Fruit fly (Drosophila melanogaster) whole organism, embryonic: ENCODE results near the gene Tmc.

ENCODE experiments used
- Aef1 ChIP-seq: fragments of 200-800 bp; sonication (Bioruptor generic); IDR thresholded peaks from 3 replicates; pipeline ENCODE4 v1.3.6; 2022; ENCODE audit warnings: missing biosample characterization, missing genetic modification characterization
- Atf-2 ChIP-seq: fragments of 200-800 bp; sonication (Bioruptor generic); optimal IDR thresholded peaks from 2 replicates; lab custom pipeline; 2016; ENCODE audit warnings: missing biosample characterization, missing genetic modification characterization
- Atf6 ChIP-seq: fragments of 200-800 bp; sonication (Bioruptor generic); IDR thresholded peaks from 2 replicates; pipeline ENCODE4 v1.3.6; 2022; ENCODE audit warnings: missing biosample characterization, missing genetic modification characterization
- BtbVII ChIP-seq: fragments of 200-800 bp; sonication (Bioruptor generic); optimal IDR thresholded peaks from 3 replicates; lab custom pipeline; 2017; ENCODE audit warnings: missing biosample characterization, mild to moderate bottlenecking, missing genetic modification characterization
- CG1024 ChIP-seq: fragments of 200-800 bp; sonication (Bioruptor generic); IDR thresholded peaks from 2 replicates; pipeline ENCODE4 v1.3.6; 2022; ENCODE audit warnings: missing biosample characterization, missing genetic modification characterization
- CG10543 ChIP-seq: fragments of 200-800 bp; sonication (Bioruptor generic); optimal IDR thresholded peaks from 3 replicates; lab custom pipeline; 2017; ENCODE audit warnings: missing biosample characterization, mild to moderate bottlenecking, missing genetic modification characterization, moderate library complexity
- CG12071 ChIP-seq: fragments of 200-800 bp; sonication (Bioruptor generic); optimal IDR thresholded peaks from 3 replicates; lab custom pipeline; 2018; ENCODE audit warnings: missing biosample characterization, mild to moderate bottlenecking, missing genetic modification characterization
- CG12769 ChIP-seq: fragments of 200-800 bp; sonication (Bioruptor generic); optimal IDR thresholded peaks from 2 replicates; lab custom pipeline; 2019; ENCODE audit warnings: missing biosample characterization, mild to moderate bottlenecking, missing genetic modification characterization, moderate library complexity
- CG12942 ChIP-seq: fragments of 200-800 bp; sonication (Bioruptor generic); optimal IDR thresholded peaks from 3 replicates; lab custom pipeline; 2016; ENCODE audit warnings: missing biosample characterization, missing genetic modification characterization
- CG13287 ChIP-seq: fragments of 200-800 bp; sonication (Bioruptor generic); IDR thresholded peaks from 2 replicates; pipeline ENCODE4 v1.3.6; 2022; ENCODE audit warnings: missing biosample characterization, missing genetic modification characterization; ENCODE audit not compliant: partially characterized antibody
- CG14441 ChIP-seq: fragments of 200-800 bp; sonication (Bioruptor generic); IDR thresholded peaks from 2 replicates; pipeline ENCODE4 v1.3.6; 2022; ENCODE audit warnings: missing biosample characterization, missing genetic modification characterization
- CG15073 ChIP-seq: fragments of 200-800 bp; sonication (Bioruptor generic); optimal IDR thresholded peaks from 2 replicates; lab custom pipeline; 2016; ENCODE audit warnings: missing biosample characterization, missing genetic modification characterization
- CG16779 ChIP-seq: fragments of 200-800 bp; sonication (Bioruptor generic); IDR thresholded peaks from 2 replicates; pipeline ENCODE4 v1.3.6; 2022; ENCODE audit warnings: missing biosample characterization, missing genetic modification characterization
- CG2712 ChIP-seq: fragments of 200-800 bp; optimal IDR thresholded peaks from 3 replicates; lab custom pipeline; 2019; ENCODE audit warnings: missing biosample characterization, mild to moderate bottlenecking, missing genetic modification characterization, moderate library complexity
- CG3726 ChIP-seq: fragments of 200-800 bp; sonication (Bioruptor generic); IDR thresholded peaks from 3 replicates; pipeline ENCODE4, ENCODE4 v1.3.6; 2022; ENCODE audit warnings: missing biosample characterization, missing genetic modification characterization
- CG7372 ChIP-seq: fragments of 200-800 bp; sonication (Bioruptor generic); IDR thresholded peaks from 2 replicates; pipeline ENCODE4 v1.3.6; 2022; ENCODE audit warnings: missing biosample characterization, missing genetic modification characterization
- CTCF ChIP-seq: fragments of 200-800 bp; sonication (Bioruptor generic); optimal IDR thresholded peaks from 2 replicates; lab custom pipeline; 2017; ENCODE audit warnings: missing biosample characterization, mild to moderate bottlenecking, missing genetic modification characterization, moderate library complexity
- Dbx ChIP-seq: fragments of 200-800 bp; sonication (Bioruptor generic); IDR thresholded peaks from 3 replicates; pipeline ENCODE4 v1.3.6; 2022; ENCODE audit warnings: missing biosample characterization, missing genetic modification characterization
- Elba2 ChIP-seq: fragments of 200-800 bp; sonication (Bioruptor generic); optimal IDR thresholded peaks from 3 replicates; lab custom pipeline; 2016; ENCODE audit warnings: missing biosample characterization, missing genetic modification characterization
- H15 ChIP-seq: fragments of 200-800 bp; sonication (Bioruptor generic); IDR thresholded peaks from 3 replicates; pipeline ENCODE4 v1.3.6; 2022; ENCODE audit warnings: missing biosample characterization, missing genetic modification characterization
- HLH4C ChIP-seq: fragments of 200-800 bp; sonication (Bioruptor generic); IDR thresholded peaks from 3 replicates; pipeline ENCODE4 v1.3.6; 2022; ENCODE audit warnings: missing biosample characterization, missing genetic modification characterization; ENCODE audit not compliant: partially characterized antibody
- Hr78 ChIP-seq, 2 experiments: fragments of 200-800 bp in 1 of 2; fragments of >200 bp in 1 of 2; sonication (Bioruptor generic) in 1 of 2; optimal IDR thresholded peaks; 2 replicates each; lab custom pipeline; 2017 to 2019; ENCODE audit warnings: missing biosample characterization in 2 of 2, missing genetic modification characterization in 2 of 2, mild to moderate bottlenecking in 1 of 2, moderate library complexity in 1 of 2
- Neu2 ChIP-seq: fragments of 200-800 bp; sonication (Bioruptor generic); optimal IDR thresholded peaks from 3 replicates; lab custom pipeline; 2016; ENCODE audit warnings: missing biosample characterization, missing genetic modification characterization, borderline replicate concordance
- Sox102F ChIP-seq: fragments of 200-800 bp; sonication (Bioruptor generic); optimal IDR thresholded peaks from 2 replicates; lab custom pipeline; 2018; ENCODE audit warnings: missing biosample characterization, mild to moderate bottlenecking, missing genetic modification characterization, moderate library complexity
- Ssrp ChIP-seq: fragments of 200-800 bp; sonication (Bioruptor generic); optimal IDR thresholded peaks from 2 replicates; lab custom pipeline; 2018; ENCODE audit warnings: missing biosample characterization, mild to moderate bottlenecking, missing genetic modification characterization, moderate library complexity
- TFAM ChIP-seq: fragments of 200-800 bp; sonication (Bioruptor generic); optimal IDR thresholded peaks from 2 replicates; lab custom pipeline; 2017; ENCODE audit warnings: missing biosample characterization, missing genetic modification characterization, inconsistent platforms
- Taf1 ChIP-seq: fragments of 200-800 bp; sonication (Bioruptor generic); IDR thresholded peaks from 2 replicates; pipeline ENCODE4 v1.3.6; 2022; ENCODE audit warnings: missing biosample characterization, missing genetic modification characterization
- abd-A ChIP-seq: fragments of 200-800 bp; sonication (Bioruptor generic); optimal IDR thresholded peaks from 3 replicates; lab custom pipeline; 2019; ENCODE audit warnings: missing biosample characterization, mild to moderate bottlenecking, missing genetic modification characterization, moderate library complexity
- ase ChIP-seq: fragments of 200-800 bp; sonication (Bioruptor generic); IDR thresholded peaks from 3 replicates; pipeline ENCODE4 v1.3.6; 2022; ENCODE audit warnings: missing biosample characterization, missing genetic modification characterization
- bbx ChIP-seq: fragments of 200-800 bp; sonication (Bioruptor generic); IDR thresholded peaks from 2 replicates; pipeline ENCODE4 v1.3.6; 2022; ENCODE audit warnings: missing biosample characterization, missing genetic modification characterization; ENCODE audit not compliant: partially characterized antibody
- cg ChIP-seq: fragments of 200-800 bp; sonication (Bioruptor generic); optimal IDR thresholded peaks from 3 replicates; lab custom pipeline; 2019; ENCODE audit warnings: missing biosample characterization, mild to moderate bottlenecking, missing genetic modification characterization, moderate library complexity
- chm ChIP-seq: fragments of 200-800 bp; sonication (Bioruptor generic); IDR thresholded peaks from 2 replicates; pipeline ENCODE4 v1.3.6; 2022; ENCODE audit warnings: missing biosample characterization, missing genetic modification characterization
- crp ChIP-seq, 2 experiments: fragments of 200-800 bp; sonication (Bioruptor generic); optimal IDR thresholded peaks; 2 replicates in 1 of 2; 3 replicates in 1 of 2; lab custom pipeline; 2017; ENCODE audit warnings: missing biosample characterization in 2 of 2, missing genetic modification characterization in 2 of 2, mild to moderate bottlenecking in 1 of 2, moderate library complexity in 1 of 2
- dan ChIP-seq: fragments of 200-800 bp; sonication (Bioruptor generic); IDR thresholded peaks from 2 replicates; pipeline ENCODE4 v1.3.6; 2022; ENCODE audit warnings: missing biosample characterization, missing genetic modification characterization
- disco-r ChIP-seq: fragments of 200-800 bp; sonication (Bioruptor generic); optimal IDR thresholded peaks from 2 replicates; lab custom pipeline; 2016; ENCODE audit warnings: missing biosample characterization, missing genetic modification characterization
- gro ChIP-seq: fragments of 200-800 bp; sonication (Bioruptor generic); optimal IDR thresholded peaks from 2 replicates; lab custom pipeline; 2016; ENCODE audit warnings: missing biosample characterization, missing genetic modification characterization
- kah ChIP-seq: fragments of 200-800 bp; sonication (Bioruptor generic); optimal IDR thresholded peaks from 2 replicates; lab custom pipeline; 2018; ENCODE audit warnings: missing biosample characterization, mild to moderate bottlenecking, missing genetic modification characterization
- kni ChIP-seq: fragments of 200-800 bp; sonication (Bioruptor generic); optimal IDR thresholded peaks from 3 replicates; lab custom pipeline; 2017; ENCODE audit warnings: mild to moderate bottlenecking, missing biosample characterization, missing genetic modification reagents, missing genetic modification characterization
- luna ChIP-seq: fragments of 200-800 bp; sonication (Bioruptor generic); optimal IDR thresholded peaks from 2 replicates; lab custom pipeline; 2016; ENCODE audit warnings: missing biosample characterization, missing genetic modification characterization
- mld ChIP-seq: fragments of 200-800 bp; sonication (Bioruptor generic); IDR thresholded peaks from 3 replicates; pipeline ENCODE4 v1.3.6; 2022; ENCODE audit warnings: missing biosample characterization, missing genetic modification characterization; ENCODE audit not compliant: partially characterized antibody
- org-1 ChIP-seq: fragments of 200-800 bp; sonication (Bioruptor generic); optimal IDR thresholded peaks from 2 replicates; lab custom pipeline; 2017; ENCODE audit warnings: missing biosample characterization, missing genetic modification characterization
- rib ChIP-seq: fragments of 200-800 bp; sonication (Bioruptor generic); IDR thresholded peaks from 2 replicates; pipeline ENCODE4 v1.3.6; 2022; ENCODE audit warnings: missing biosample characterization, missing genetic modification characterization
- run ChIP-seq: fragments of 200-800 bp; sonication (Bioruptor generic); optimal IDR thresholded peaks from 3 replicates; lab custom pipeline; 2018; ENCODE audit warnings: missing biosample characterization, mild to moderate bottlenecking, missing genetic modification characterization
- shn ChIP-seq: fragments of 200-800 bp; sonication (Bioruptor generic); optimal IDR thresholded peaks from 3 replicates; lab custom pipeline; 2016; ENCODE audit warnings: missing biosample characterization, missing genetic modification characterization
- stwl ChIP-seq: fragments of 200-800 bp; sonication (Bioruptor generic); optimal IDR thresholded peaks from 3 replicates; lab custom pipeline; 2018; ENCODE audit warnings: missing biosample characterization, mild to moderate bottlenecking, missing genetic modification characterization, moderate library complexity
- tin ChIP-seq: fragments of 200-800 bp; sonication (Bioruptor generic); optimal IDR thresholded peaks from 3 replicates; lab custom pipeline; 2016; ENCODE audit warnings: missing biosample characterization, missing genetic modification characterization
- vfl ChIP-seq: fragments of 200-800 bp; sonication (Bioruptor generic); optimal IDR thresholded peaks from 2 replicates; lab custom pipeline; 2016; ENCODE audit warnings: missing biosample characterization, missing genetic modification characterization
- wek ChIP-seq: fragments of 200-800 bp; sonication (Bioruptor generic); optimal IDR thresholded peaks from 3 replicates; lab custom pipeline; 2018; ENCODE audit warnings: missing biosample characterization, mild to moderate bottlenecking, missing genetic modification characterization, moderate library complexity

Tmc gene

dm6 chr3L:9614589-9615442 is 17.3 kb downstream of the Tmc start, which contains the start of gene LanB2 (continued):
- TF ChIP-seq mld (GFP tag; lab: Robert Waterston, UW) (peak; percentile 57; the same call in 1 of the 3 replicates), cg (GFP tag; lab: Kevin White, UChicago) (peak; percentile 88), crp (GFP tag; optimal IDR thresholded peaks at IDR 0.05; lab: Kevin White, UChicago) (no peak), CG7372 (no peak), Sox102F (GFP tag; lab: Kevin White, UChicago) (no peak), rib (GFP tag; lab: Robert Waterston, UW) (no peak), Hr78 (GFP tag; optimal IDR thresholded peaks at IDR 0.05; lab: Kevin White, UChicago) (no peak), tin (no peak), org-1 (GFP tag; lab: Kevin White, UChicago) (peak; percentile 17), run (tag; lab: Kevin White, UChicago) (no peak), shn (GFP tag; lab: Kevin White, UChicago) (no peak), Dbx (GFP tag; lab: Robert Waterston, UW) (no peak), CG12942 (GFP tag; lab: Kevin White, UChicago) (no peak), CG2712 (tag; lab: Kevin White, UChicago) (peak; percentile 17), CG15073 (no peak), gro (GFP tag; lab: Kevin White, UChicago) (no peak), Taf1 (GFP tag; lab: Robert Waterston, UW) (no peak), CG13287 (GFP tag; lab: Robert Waterston, UW) (peak; percentile 39; the same call in 1 of the 2 replicates), Elba2 (GFP tag; lab: Kevin White, UChicago) (no peak), CG12769 (tag; lab: Kevin White, UChicago) (peak; percentile 84), stwl (tag; lab: Kevin White, UChicago) (no peak), Ssrp (tag; lab: Kevin White, UChicago) (no peak), Atf6 (GFP tag; lab: Robert Waterston, UW) (peak; percentile 46; the same call in 1 of the 2 replicates), abd-A (tag; lab: Kevin White, UChicago) (peak; percentile 41), vfl (GFP tag; lab: Kevin White, UChicago) (no peak), CG3726 (no peak)

dm6 chr3L:9615443-9616141 is 18.0 kb downstream of the Tmc start:
- TF ChIP-seq TFAM (GFP tag; lab: Kevin White, UChicago) (no peak), Aef1 (no peak), org-1 (GFP tag; lab: Kevin White, UChicago) (no peak), kah (no peak), CTCF (GFP tag; lab: Kevin White, UChicago) (no peak), kni (GFP tag; lab: Kevin White, UChicago) (no peak), CG16779 (no peak), BtbVII (GFP tag; lab: Kevin White, UChicago) (no peak), HLH4C (no peak), ase (GFP tag; lab: Robert Waterston, UW) (no peak), H15 (GFP tag; lab: Robert Waterston, UW) (no peak), CG12071 (no peak), Hr78 (GFP tag; optimal IDR thresholded peaks at IDR 0.05; lab: Kevin White, UChicago) (peak in 1 of 2 experiments; percentile 77), luna (GFP tag; lab: Kevin White, UChicago) (no peak), CG10543 (GFP tag; lab: Kevin White, UChicago) (peak; percentile 39), disco-r (GFP tag; lab: Kevin White, UChicago) (no peak), wek (GFP tag; lab: Kevin White, UChicago) (no peak), CG14441 (no peak), dan (GFP tag; lab: Robert Waterston, UW) (no peak), Neu2 (GFP tag; lab: Kevin White, UChicago) (no peak), bbx (GFP tag; lab: Robert Waterston, UW) (0 out of 2 replicates have a peak, but pooled peaks have one; percentile 13), Atf-2 (no peak), chm (no peak), CG1024 (no peak)
